Fruit fly (Drosophila melanogaster) whole organism, embryonic: ENCODE results near the gene CG34135.

Experiments
- CG10267 ChIP-seq: fragments of 200-800 bp; sonication (Bioruptor generic); optimal IDR thresholded peaks from 2 replicates; lab custom pipeline; 2018; ENCODE audit warnings: missing biosample characterization, mild to moderate bottlenecking, missing genetic modification characterization, moderate library complexity
- CG10274 ChIP-seq: fragments of 200-800 bp; sonication (Bioruptor generic); optimal IDR thresholded peaks from 3 replicates; lab custom pipeline; 2017; ENCODE audit warnings: missing biosample characterization, mild to moderate bottlenecking, missing genetic modification characterization
- CG11247 ChIP-seq: fragments of 200-800 bp; sonication (Bioruptor generic); IDR thresholded peaks from 2 replicates; pipeline ENCODE4 v1.3.6; 2022; ENCODE audit warnings: missing biosample characterization, missing genetic modification characterization
- CG11456 ChIP-seq: fragments of 200-800 bp; sonication (Bioruptor generic); IDR thresholded peaks from 3 replicates; pipeline ENCODE4 v1.3.6; 2022; ENCODE audit warnings: missing biosample characterization, missing genetic modification characterization
- CG12659 ChIP-seq: fragments of 200-800 bp; sonication (Bioruptor generic); optimal IDR thresholded peaks from 3 replicates; lab custom pipeline; 2017; ENCODE audit warnings: mild to moderate bottlenecking, missing biosample characterization, missing genetic modification reagents, missing genetic modification characterization
- CG12769 ChIP-seq: fragments of 200-800 bp; sonication (Bioruptor generic); optimal IDR thresholded peaks from 2 replicates; lab custom pipeline; 2019; ENCODE audit warnings: missing biosample characterization, mild to moderate bottlenecking, missing genetic modification characterization, moderate library complexity
- CG13123 ChIP-seq: fragments of 200-800 bp; sonication (Bioruptor generic); optimal IDR thresholded peaks from 2 replicates; lab custom pipeline; 2016; ENCODE audit warnings: missing biosample characterization, missing genetic modification characterization
- CG14860 ChIP-seq: fragments of 200-800 bp; sonication (Bioruptor generic); IDR thresholded peaks from 3 replicates; pipeline ENCODE4 v1.3.6; 2022; ENCODE audit warnings: missing biosample characterization, missing genetic modification characterization; ENCODE audit not compliant: partially characterized antibody
- CG15269 ChIP-seq: fragments of 200-800 bp; sonication (Bioruptor generic); optimal IDR thresholded peaks from 2 replicates; lab custom pipeline; 2018; ENCODE audit warnings: missing biosample characterization, mild to moderate bottlenecking, missing genetic modification characterization, moderate library complexity
- CG16815 ChIP-seq: fragments of 200-800 bp; sonication (Bioruptor generic); optimal IDR thresholded peaks from 3 replicates; lab custom pipeline; 2017; ENCODE audit warnings: missing biosample characterization, mild to moderate bottlenecking, missing genetic modification characterization
- CG18476 ChIP-seq: fragments of 200-800 bp; sonication (Bioruptor generic); optimal IDR thresholded peaks from 2 replicates; lab custom pipeline; 2016; ENCODE audit warnings: missing biosample characterization, mild to moderate bottlenecking, missing genetic modification characterization
- CG2120 ChIP-seq: fragments of 200-800 bp; sonication (Bioruptor generic); optimal IDR thresholded peaks from 3 replicates; lab custom pipeline; 2016; ENCODE audit warnings: missing biosample characterization, missing genetic modification characterization
- CG30403 ChIP-seq: fragments of 200-800 bp; sonication (Bioruptor generic); optimal IDR thresholded peaks from 3 replicates; lab custom pipeline; 2016; ENCODE audit warnings: missing biosample characterization, missing genetic modification characterization
- CG30431 ChIP-seq: fragments of 200-800 bp; sonication (Bioruptor generic); optimal IDR thresholded peaks from 2 replicates; lab custom pipeline; 2017; ENCODE audit warnings: missing biosample characterization, missing genetic modification characterization
- CG3163 ChIP-seq: fragments of 200-800 bp; sonication (Bioruptor generic); optimal IDR thresholded peaks from 3 replicates; lab custom pipeline; 2016; ENCODE audit warnings: missing biosample characterization, missing genetic modification characterization
- CG6791 ChIP-seq: fragments of 200-800 bp; sonication (Bioruptor generic); IDR thresholded peaks from 3 replicates; pipeline ENCODE4 v1.3.6; 2022; ENCODE audit warnings: missing biosample characterization, missing genetic modification characterization; ENCODE audit not compliant: partially characterized antibody
- CG7556 ChIP-seq: fragments of 200-800 bp; sonication (Bioruptor generic); optimal IDR thresholded peaks from 2 replicates; lab custom pipeline; 2017; ENCODE audit warnings: missing biosample characterization, mild to moderate bottlenecking, missing genetic modification characterization
- CHES-1-like ChIP-seq: fragments of 200-800 bp; sonication (Bioruptor generic); optimal IDR thresholded peaks from 2 replicates; lab custom pipeline; 2016; ENCODE audit warnings: missing biosample characterization, missing genetic modification characterization
- Chrac-16 ChIP-seq: fragments of 200-800 bp; sonication (Bioruptor generic); optimal IDR thresholded peaks from 3 replicates; lab custom pipeline; 2016; ENCODE audit warnings: missing biosample characterization, missing genetic modification characterization
- E2f1 ChIP-seq: fragments of 200-800 bp; sonication (Bioruptor generic); IDR thresholded peaks from 2 replicates; pipeline ENCODE4 v1.3.6; 2022; ENCODE audit warnings: missing biosample characterization, missing genetic modification characterization
- E2f2 ChIP-seq: fragments of 200-800 bp; sonication (Bioruptor generic); IDR thresholded peaks from 2 replicates; pipeline ENCODE4 v1.3.6; 2022; ENCODE audit warnings: missing biosample characterization, missing genetic modification characterization
- H15 ChIP-seq: fragments of 200-800 bp; sonication (Bioruptor generic); IDR thresholded peaks from 3 replicates; pipeline ENCODE4 v1.3.6; 2022; ENCODE audit warnings: missing biosample characterization, missing genetic modification characterization
- HHEX ChIP-seq: fragments of 200-800 bp; sonication (Bioruptor generic); optimal IDR thresholded peaks from 3 replicates; lab custom pipeline; 2017; ENCODE audit warnings: missing biosample characterization, mild to moderate bottlenecking, missing genetic modification characterization, missing genetic modification reagents
- Mad ChIP-seq: fragments of 200-800 bp; sonication (Bioruptor generic); optimal IDR thresholded peaks from 2 replicates; lab custom pipeline; 2016; ENCODE audit warnings: missing biosample characterization, missing genetic modification characterization
- NFAT ChIP-seq: fragments of 200-800 bp; sonication (Bioruptor generic); IDR thresholded peaks from 2 replicates; pipeline ENCODE4 v1.3.6; 2022; ENCODE audit warnings: missing biosample characterization, missing genetic modification characterization
- Ravus ChIP-seq: fragments of 200-800 bp; sonication (Bioruptor generic); IDR thresholded peaks from 2 replicates; pipeline ENCODE4 v1.3.6; 2022; ENCODE audit warnings: missing biosample characterization, missing genetic modification characterization
- Rfx ChIP-seq: fragments of 200-800 bp; sonication (Bioruptor generic); IDR thresholded peaks from 2 replicates; pipeline ENCODE4 v1.3.6; 2022; ENCODE audit warnings: missing biosample characterization, missing genetic modification characterization
- Six4 ChIP-seq: fragments of 200-800 bp; sonication (Bioruptor generic); optimal IDR thresholded peaks from 2 replicates; lab custom pipeline; 2016; ENCODE audit warnings: missing biosample characterization, missing genetic modification characterization
- Spps ChIP-seq: fragments of 200-800 bp; sonication (Bioruptor generic); optimal IDR thresholded peaks from 2 replicates; lab custom pipeline; 2018; ENCODE audit warnings: missing biosample characterization, mild to moderate bottlenecking, missing genetic modification characterization
- Sry-β ChIP-seq: fragments of 200-800 bp; sonication (Bioruptor generic); optimal IDR thresholded peaks from 2 replicates; lab custom pipeline; 2018; ENCODE audit warnings: missing biosample characterization, mild to moderate bottlenecking, missing genetic modification characterization, moderate library complexity
- Ssrp ChIP-seq: fragments of 200-800 bp; sonication (Bioruptor generic); optimal IDR thresholded peaks from 2 replicates; lab custom pipeline; 2018; ENCODE audit warnings: missing biosample characterization, mild to moderate bottlenecking, missing genetic modification characterization, moderate library complexity
- Taf1 ChIP-seq: fragments of 200-800 bp; sonication (Bioruptor generic); IDR thresholded peaks from 2 replicates; pipeline ENCODE4 v1.3.6; 2022; ENCODE audit warnings: missing biosample characterization, missing genetic modification characterization
- ato ChIP-seq: fragments of 200-800 bp; sonication (Bioruptor generic); IDR thresholded peaks from 2 replicates; pipeline ENCODE4 v1.3.6; 2022; ENCODE audit warnings: missing biosample characterization, missing genetic modification characterization; ENCODE audit not compliant: partially characterized antibody
- bowl ChIP-seq: fragments of 200-800 bp; sonication (Bioruptor generic); IDR thresholded peaks from 2 replicates; pipeline ENCODE4 v1.3.6; 2022; ENCODE audit warnings: missing biosample characterization, missing genetic modification characterization
- croc ChIP-seq: fragments of 200-800 bp; sonication (Bioruptor generic); conservative IDR thresholded peaks from 3 replicates; pipeline ENCODE4 v1.3.6; 2022; ENCODE audit warnings: missing biosample characterization, missing genetic modification characterization
- ems ChIP-seq: fragments of 200-800 bp; sonication (Bioruptor generic); optimal IDR thresholded peaks from 3 replicates; lab custom pipeline; 2016; ENCODE audit warnings: missing biosample characterization, missing genetic modification characterization
- eyg ChIP-seq: fragments of 200-800 bp; sonication (Bioruptor generic); optimal IDR thresholded peaks from 3 replicates; lab custom pipeline; 2016; ENCODE audit warnings: missing biosample characterization, missing genetic modification characterization
- gcm ChIP-seq: fragments of 200-800 bp; sonication (Bioruptor generic); optimal IDR thresholded peaks from 2 replicates; lab custom pipeline; 2019; ENCODE audit warnings: missing biosample characterization, mild to moderate bottlenecking, missing genetic modification characterization, moderate library complexity
- hth ChIP-seq: fragments of >200 bp; optimal IDR thresholded peaks from 2 replicates; lab custom pipeline; 2017; ENCODE audit warnings: inconsistent platforms
- jumu ChIP-seq: fragments of 200-800 bp; sonication (Bioruptor generic); optimal IDR thresholded peaks from 3 replicates; lab custom pipeline; 2016; ENCODE audit warnings: missing biosample characterization, missing genetic modification characterization
- maf-S ChIP-seq: fragments of 200-800 bp; sonication (Bioruptor generic); optimal IDR thresholded peaks from 2 replicates; lab custom pipeline; 2016; ENCODE audit warnings: missing biosample characterization, missing genetic modification characterization
- nom ChIP-seq: fragments of 200-800 bp; sonication (Bioruptor generic); optimal IDR thresholded peaks from 2 replicates; lab custom pipeline; 2017; ENCODE audit warnings: missing biosample characterization, missing genetic modification characterization, mild to moderate bottlenecking, moderate library complexity, missing genetic modification reagents
- pita ChIP-seq: fragments of 200-800 bp; sonication (Bioruptor generic); optimal IDR thresholded peaks from 2 replicates; lab custom pipeline; 2017; ENCODE audit warnings: missing biosample characterization, mild to moderate bottlenecking, missing genetic modification characterization
- pzg ChIP-seq: fragments of 200-800 bp; sonication (Bioruptor generic); optimal IDR thresholded peaks from 3 replicates; lab custom pipeline; 2018; ENCODE audit warnings: missing biosample characterization, mild to moderate bottlenecking, missing genetic modification characterization, moderate library complexity
- ranshi ChIP-seq: fragments of 200-800 bp; sonication (Bioruptor generic); IDR thresholded peaks from 2 replicates; pipeline ENCODE4 v1.3.6; 2022; ENCODE audit warnings: missing biosample characterization, missing genetic modification characterization
- seq ChIP-seq: fragments of 200-800 bp; sonication (Bioruptor generic); IDR thresholded peaks from 2 replicates; pipeline ENCODE4 v1.3.6; 2022; ENCODE audit warnings: missing biosample characterization, missing genetic modification characterization
- stwl ChIP-seq: fragments of 200-800 bp; sonication (Bioruptor generic); optimal IDR thresholded peaks from 3 replicates; lab custom pipeline; 2018; ENCODE audit warnings: missing biosample characterization, mild to moderate bottlenecking, missing genetic modification characterization, moderate library complexity
- tin ChIP-seq: fragments of 200-800 bp; sonication (Bioruptor generic); optimal IDR thresholded peaks from 3 replicates; lab custom pipeline; 2016; ENCODE audit warnings: missing biosample characterization, missing genetic modification characterization
- unc-4 ChIP-seq: fragments of 200-800 bp; sonication (Bioruptor generic); IDR thresholded peaks from 2 replicates; pipeline ENCODE4 v1.3.6; 2022; ENCODE audit warnings: missing biosample characterization, missing genetic modification characterization; ENCODE audit not compliant: partially characterized antibody
- usp ChIP-seq: fragments of >200 bp; optimal IDR thresholded peaks from 2 replicates; lab custom pipeline; 2017; ENCODE audit warnings: missing biosample characterization, missing genetic modification characterization
- z ChIP-seq: fragments of 200-800 bp; sonication (Bioruptor generic); IDR thresholded peaks from 3 replicates; pipeline ENCODE4 v1.3.6; 2022; ENCODE audit warnings: missing biosample characterization, missing genetic modification characterization
- zfh2 ChIP-seq: fragments of 200-800 bp; sonication (Bioruptor generic); optimal IDR thresholded peaks from 2 replicates; lab custom pipeline; 2016; ENCODE audit warnings: missing biosample characterization, missing genetic modification characterization

Gene CG34135

dm6 chr3R:8746354-8746753, 21.6 kb downstream of the CG34135 start (continued):
- TF ChIP-seq Ssrp (peak; percentile 72), CG30431 (GFP tag; lab: Kevin White, UChicago) (peak; percentile 51), Taf1 (GFP tag; lab: Robert Waterston, UW) (no peak), Mad (GFP tag; lab: Kevin White, UChicago) (peak; percentile 55), bowl (GFP tag; lab: Robert Waterston, UW) (no peak), tin (GFP tag; lab: Kevin White, UChicago) (peak; percentile 64), CG12769 (tag; lab: Kevin White, UChicago) (peak; percentile 7), ems (GFP tag; lab: Kevin White, UChicago) (no peak), pita (GFP tag; lab: Kevin White, UChicago) (no peak), ranshi (GFP tag; lab: Robert Waterston, UW) (peak; percentile 69), HHEX (GFP tag; lab: Kevin White, UChicago) (peak; percentile 7), CG16815 (GFP tag; lab: Kevin White, UChicago) (peak; percentile 10), CG6791 (GFP tag; lab: Robert Waterston, UW) (no peak), Ravus (GFP tag; lab: Robert Waterston, UW) (no peak; the same call in 1 of the 2 replicates), Spps (tag; lab: Kevin White, UChicago) (peak; percentile 64), pzg (no peak), hth (no peak), croc (peak; percentile 46; the same call in 1 of the 3 replicates), Sry-β (GFP tag; lab: Kevin White, UChicago) (no peak), usp (GFP tag; lab: Kevin White, UChicago) (no peak), CG30403 (GFP tag; lab: Kevin White, UChicago) (peak; percentile 71), CG7556 (GFP tag; lab: Kevin White, UChicago) (peak; percentile 67), maf-S (GFP tag; lab: Kevin White, UChicago) (no peak), zfh2 (GFP tag; lab: Kevin White, UChicago) (no peak), z (GFP tag; lab: Robert Waterston, UW) (no peak), CG10267 (tag; lab: Kevin White, UChicago) (peak; percentile 62), CG12659 (peak; percentile 23), CG2120 (GFP tag; lab: Kevin White, UChicago) (peak; percentile 38), CHES-1-like (GFP tag; lab: Kevin White, UChicago) (no peak), Six4 (GFP tag; lab: Kevin White, UChicago) (peak; percentile 56), CG3163 (GFP tag; lab: Kevin White, UChicago) (no peak), CG18476 (GFP tag; lab: Kevin White, UChicago) (peak; percentile 44), Chrac-16 (peak; percentile 48), eyg (GFP tag; lab: Kevin White, UChicago) (no peak), nom (no peak), CG15269 (peak; percentile 43), E2f1 (GFP tag; lab: Robert Waterston, UW) (peak; percentile 56; the same call in 1 of the 2 replicates), unc-4 (GFP tag; lab: Robert Waterston, UW) (no peak), H15 (GFP tag; lab: Robert Waterston, UW) (peak; percentile 36; the same call in 1 of the 3 replicates), CG13123 (GFP tag; lab: Kevin White, UChicago) (peak; percentile 35), E2f2 (peak; percentile 37; the same call in 1 of the 2 replicates), stwl (tag; lab: Kevin White, UChicago) (peak; percentile 15), seq (peak; percentile 57), gcm (GFP tag; lab: Kevin White, UChicago) (peak; percentile 53), jumu (GFP tag; lab: Kevin White, UChicago) (no peak), CG11247 (GFP tag; lab: Robert Waterston, UW) (no peak), CG11456 (no peak), ato (GFP tag; lab: Robert Waterston, UW) (no peak), CG10274 (GFP tag; lab: Kevin White, UChicago) (no peak), NFAT (GFP tag; lab: Robert Waterston, UW) (no peak), CG14860 (GFP tag; lab: Robert Waterston, UW) (no peak), Rfx (peak; percentile 58)
